Worm (Caenorhabditis elegans): ENCODE data around the gene str-211.

DNA sequence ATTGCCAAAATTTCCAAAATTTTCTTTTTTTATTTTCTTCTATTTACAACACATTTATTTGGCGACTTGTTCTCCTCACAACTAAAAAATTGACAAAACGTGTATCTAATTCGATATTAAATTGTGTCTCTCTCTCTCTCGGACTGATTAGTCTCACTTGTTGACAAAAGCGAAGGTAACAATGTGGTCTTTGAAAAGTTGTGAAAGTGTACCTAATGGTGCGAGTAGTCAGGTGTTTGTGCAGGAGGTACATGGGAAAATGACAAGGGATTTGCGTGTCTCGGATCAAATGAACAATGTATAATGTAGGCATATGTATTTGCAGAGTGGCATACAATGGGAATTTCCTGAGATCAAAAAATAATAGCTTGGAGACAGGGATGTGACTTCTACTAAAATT lies 25.4 kb upstream of the str-211 start:
- TF ChIP-seq sea-1 (GFP tag; conservative IDR thresholded peaks at IDR 0.05) (no peak), F13C5.2 (tag; optimal IDR thresholded peaks at IDR 0.05) (no peak), scrt-1 (GFP tag; IDR thresholded peaks at IDR 0.05) (no peak)

Measured in whole organism, early embryonic.